Worm (Caenorhabditis elegans) whole organism, L4 larva: ENCODE results near the gene T16G1.18.

Source experiments
- F37D6.2 ChIP-seq: sonication (generic microtip); optimal IDR thresholded peaks from 2 replicates; lab custom pipeline; 2016; ENCODE audit warnings: mild to moderate bottlenecking, missing genetic modification characterization, missing compliant biosample characterization
- F49E8.2 ChIP-seq: sonication (generic microtip); optimal IDR thresholded peaks from 2 replicates; lab custom pipeline; 2016; ENCODE audit warnings: missing compliant biosample characterization, mild to moderate bottlenecking, missing genetic modification characterization, borderline replicate concordance
- T20F7.1 ChIP-seq: fragments of 200-800 bp; sonication (Bioruptor generic); optimal IDR thresholded peaks from 2 replicates; lab custom pipeline; 2018; ENCODE audit warnings: mild to moderate bottlenecking, missing genetic modification characterization, missing compliant biosample characterization
- Y105C5A.15 ChIP-seq: fragments of 200-800 bp; sonication (Bioruptor generic); IDR thresholded peaks from 2 replicates; pipeline ENCODE4 v1.3.6; 2022; ENCODE audit warnings: missing genetic modification characterization, missing compliant biosample characterization
- Y48G9A.11 ChIP-seq: fragments of 200-800 bp; sonication (Bioruptor generic); IDR thresholded peaks from 2 replicates; pipeline ENCODE4 v1.3.6; 2022; ENCODE audit warnings: missing genetic modification reagents, missing genetic modification characterization, missing compliant biosample characterization
- Y5F2A.4 ChIP-seq: fragments of 200-800 bp; sonication (Bioruptor generic); optimal IDR thresholded peaks from 2 replicates; lab custom pipeline; 2018; ENCODE audit warnings: mild to moderate bottlenecking, missing genetic modification characterization, missing compliant biosample characterization
- aha-1 ChIP-seq: fragments of 150-350 bp; peaks from one replicate; lab custom pipeline; 2014; ENCODE audit warnings: missing biosample characterization, missing genetic modification characterization
- aly-2 ChIP-seq: sonication (generic microtip); optimal IDR thresholded peaks from 2 replicates; lab custom pipeline; 2018; ENCODE audit warnings: missing biosample characterization, missing genetic modification characterization
- ceh-44 ChIP-seq: fragments of 200-800 bp; sonication (Bioruptor generic); IDR thresholded peaks from 2 replicates; pipeline ENCODE4 v1.3.6; 2022; ENCODE audit warnings: missing genetic modification reagents, missing genetic modification characterization, missing compliant biosample characterization
- ceh-62 ChIP-seq: sonication (generic microtip); optimal IDR thresholded peaks from 2 replicates; lab custom pipeline; 2017; ENCODE audit warnings: missing biosample characterization, missing genetic modification characterization
- daf-12 ChIP-seq: fragments of 150-350 bp; optimal IDR thresholded peaks from 2 replicates; lab custom pipeline; 2014; ENCODE audit warnings: missing biosample characterization, missing genetic modification reagents, missing genetic modification characterization
- daf-16 ChIP-seq, 3 experiments: sonication (generic microtip); optimal IDR thresholded peaks; 2 replicates each; lab custom pipeline; 2016 to 2017; ENCODE audit warnings: missing genetic modification characterization in 3 of 3, missing genetic modification reagents in 3 of 3, mild to moderate bottlenecking in 2 of 3, missing compliant biosample characterization in 2 of 3, missing biosample characterization in 1 of 3, moderate library complexity in 1 of 3
- dpl-1 ChIP-seq: fragments of 150-350 bp; optimal IDR thresholded peaks from 2 replicates; lab custom pipeline; 2014; ENCODE audit warnings: missing biosample characterization, missing genetic modification reagents, missing genetic modification characterization
- egl-27 ChIP-seq: sonication (generic microtip); optimal IDR thresholded peaks from 3 replicates; lab custom pipeline; 2017; ENCODE audit warnings: missing biosample characterization, missing genetic modification reagents, missing genetic modification characterization
- hif-1 ChIP-seq, 2 experiments: sonication (generic microtip); optimal IDR thresholded peaks; 2 replicates each; lab custom pipeline; 2016 to 2017; ENCODE audit warnings: missing compliant biosample characterization in 2 of 2, missing genetic modification characterization in 2 of 2, missing genetic modification reagents in 2 of 2, missing genotype in 2 of 2, mild to moderate bottlenecking in 1 of 2
- hlh-30 ChIP-seq: sonication (generic microtip); optimal IDR thresholded peaks from 2 replicates; lab custom pipeline; 2017; ENCODE audit warnings: antibody characterized with exemption, mild to moderate bottlenecking, missing genetic modification characterization, missing compliant biosample characterization; ENCODE audit not compliant: insufficient read depth
- jun-1 ChIP-seq: fragments of 150-350 bp; optimal IDR thresholded peaks from 2 replicates; lab custom pipeline; 2014; ENCODE audit warnings: missing biosample characterization, missing genetic modification reagents, missing genetic modification characterization
- lsy-2 ChIP-seq, 2 experiments: fragments of 150-350 bp in 1 of 2; sonication (generic microtip) in 1 of 2; optimal IDR thresholded peaks; 2 replicates each; lab custom pipeline; 2014 to 2017; ENCODE audit warnings: missing biosample characterization in 2 of 2, missing genetic modification characterization in 2 of 2
- madf-5 ChIP-seq, 2 experiments: fragments of 200-800 bp; sonication (Bioruptor generic); IDR thresholded peaks; 2 replicates each; pipeline ENCODE4 v1.3.6; 2022; ENCODE audit warnings: missing compliant biosample characterization in 2 of 2, missing genetic modification characterization in 2 of 2
- mes-2 ChIP-seq: sonication (generic microtip); optimal IDR thresholded peaks from 2 replicates; lab custom pipeline; 2016; ENCODE audit warnings: missing genotype, mild to moderate bottlenecking, missing genetic modification characterization, missing compliant biosample characterization; ENCODE audit not compliant: poor library complexity, severe bottlenecking
- mxl-2 ChIP-seq: fragments of 200-800 bp; sonication (Bioruptor generic); conservative IDR thresholded peaks from 2 replicates; pipeline ENCODE4 v1.3.6; 2022; ENCODE audit warnings: missing genetic modification reagents, missing genetic modification characterization, missing compliant biosample characterization
- mxl-3 ChIP-seq: fragments of 200-800 bp; sonication (Bioruptor generic); optimal IDR thresholded peaks from 2 replicates; lab custom pipeline; 2018; ENCODE audit warnings: mild to moderate bottlenecking, missing genetic modification characterization, missing compliant biosample characterization
- nhr-10 ChIP-seq: fragments of 150-350 bp; optimal IDR thresholded peaks from 2 replicates; lab custom pipeline; 2014; ENCODE audit warnings: missing biosample characterization, missing genetic modification characterization
- nhr-102 ChIP-seq: sonication (generic microtip); optimal IDR thresholded peaks from 2 replicates; lab custom pipeline; 2016; ENCODE audit warnings: mild to moderate bottlenecking, missing genetic modification characterization, moderate library complexity, missing compliant biosample characterization
- nhr-237 ChIP-seq: sonication (generic microtip); optimal IDR thresholded peaks from 2 replicates; lab custom pipeline; 2017; ENCODE audit warnings: missing biosample characterization, missing genetic modification characterization
- nhr-28 ChIP-seq: fragments of 150-350 bp; optimal IDR thresholded peaks from 2 replicates; lab custom pipeline; 2014; ENCODE audit warnings: missing biosample characterization, missing genetic modification characterization
- nhr-41 ChIP-seq: fragments of 200-800 bp; sonication (Bioruptor generic); IDR thresholded peaks from 2 replicates; pipeline ENCODE4 v1.3.6; 2022; ENCODE audit warnings: missing genetic modification reagents, missing genetic modification characterization, missing compliant biosample characterization
- nhr-42 ChIP-seq: fragments of 200-800 bp; sonication (Bioruptor generic); IDR thresholded peaks from 2 replicates; pipeline ENCODE4 v1.3.6; 2022; ENCODE audit warnings: missing genetic modification characterization, missing compliant biosample characterization
- pqm-1 ChIP-seq: sonication (generic microtip); optimal IDR thresholded peaks from 2 replicates; lab custom pipeline; 2017; ENCODE audit warnings: missing biosample characterization, missing genetic modification characterization
- sdz-12 ChIP-seq: fragments of 200-800 bp; sonication (Bioruptor generic); optimal IDR thresholded peaks from 2 replicates; lab custom pipeline; 2018; ENCODE audit warnings: mild to moderate bottlenecking, missing genetic modification characterization, missing compliant biosample characterization
- skn-1 ChIP-seq: fragments of 150-350 bp; optimal IDR thresholded peaks from 2 replicates; lab custom pipeline; 2014; ENCODE audit warnings: missing biosample characterization, missing genetic modification characterization
- snpc-1.2 ChIP-seq: fragments of 200-800 bp; sonication (Bioruptor generic); IDR thresholded peaks from 2 replicates; pipeline ENCODE4 v1.3.6; 2022; ENCODE audit warnings: missing genetic modification reagents, missing genetic modification characterization, missing compliant biosample characterization
- spr-1 ChIP-seq: sonication (generic microtip); optimal IDR thresholded peaks from 2 replicates; lab custom pipeline; 2016; ENCODE audit warnings: mild to moderate bottlenecking, missing genetic modification characterization, missing compliant biosample characterization
- unc-130 ChIP-seq: sonication (generic microtip); optimal IDR thresholded peaks from 2 replicates; lab custom pipeline; 2016; ENCODE audit warnings: missing genetic modification reagents, missing genetic modification characterization, missing compliant biosample characterization
- vab-7 ChIP-seq: fragments of 200-800 bp; sonication (Bioruptor generic); IDR thresholded peaks from 2 replicates; pipeline ENCODE4 v1.3.6; 2022; ENCODE audit warnings: missing genetic modification reagents, missing genetic modification characterization, missing compliant biosample characterization
- zfp-2 ChIP-seq: sonication (generic microtip); optimal IDR thresholded peaks from 2 replicates; lab custom pipeline; 2016; ENCODE audit warnings: mild to moderate bottlenecking, missing genetic modification characterization, missing compliant biosample characterization
- zfp-3 ChIP-seq: fragments of 200-800 bp; sonication (Bioruptor generic); conservative IDR thresholded peaks from 2 replicates; pipeline ENCODE4 v1.3.6; 2022; ENCODE audit warnings: missing genetic modification reagents, missing genetic modification characterization, missing compliant biosample characterization
- zip-11 ChIP-seq: fragments of 200-800 bp; sonication (Bioruptor generic); IDR thresholded peaks from 2 replicates; pipeline ENCODE4 v1.3.6; 2022; ENCODE audit warnings: missing genetic modification characterization, missing compliant biosample characterization
- zip-2 ChIP-seq: fragments of 150-350 bp; optimal IDR thresholded peaks from 2 replicates; lab custom pipeline; 2014; ENCODE audit warnings: missing biosample characterization, missing genetic modification characterization

T16G1.18 gene

DNA sequence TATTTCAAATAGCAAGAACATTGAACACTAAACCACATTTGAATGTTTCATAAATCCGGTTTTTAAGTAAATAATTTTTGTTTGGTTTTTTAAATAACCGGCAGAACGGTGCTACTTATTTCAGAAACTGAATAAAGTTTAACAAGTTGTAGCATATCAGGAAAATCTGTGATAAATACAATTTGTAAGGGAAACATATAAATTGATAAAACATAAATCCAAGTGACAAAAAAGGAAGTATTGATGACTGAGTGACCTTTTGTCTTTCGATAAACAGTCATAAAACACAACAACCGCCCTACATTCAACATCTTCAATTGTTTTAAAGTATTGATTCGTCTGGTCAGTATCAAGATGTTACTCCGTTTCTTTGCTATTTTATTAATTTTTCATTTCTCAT lies 44.2 kb downstream of the T16G1.18 start, which contains the start of gene far-5:
TSS of gene far-5 (plus strand) at position 301 of the 400 bp plus-strand sequence.
- no peak for TF ChIP-seq nhr-10 (tag; lab: Kevin White, UChicago)
- TF ChIP-seq nhr-237 (tag; lab: Kevin White, UChicago): no peak
- TF ChIP-seq dpl-1 (GFP tag; lab: Kevin White, UChicago): no peak
- peak; percentile 3 for TF ChIP-seq nhr-28
- no peak for TF ChIP-seq T20F7.1 (GFP tag; lab: Kevin White, UChicago)
- TF ChIP-seq snpc-1.2 (GFP tag; lab: Robert Waterston, UW): no peak
- no peak for TF ChIP-seq sdz-12 (GFP tag; lab: Kevin White, UChicago)
- TF ChIP-seq mes-2: no peak
- no peak for TF ChIP-seq ceh-44 (GFP tag; lab: Robert Waterston, UW)
- TF ChIP-seq F37D6.2 (tag; lab: Kevin White, UChicago): no peak
- no peak for TF ChIP-seq hif-1 (tag; optimal IDR thresholded peaks at IDR 0.05; lab: Kevin White, UChicago)
- no peak for TF ChIP-seq zfp-3
- no peak for TF ChIP-seq mxl-3 (GFP tag; lab: Kevin White, UChicago)
- no peak for TF ChIP-seq lsy-2 (tag; optimal IDR thresholded peaks at IDR 0.05; lab: Kevin White, UChicago)
- TF ChIP-seq vab-7: no peak
- no peak for TF ChIP-seq Y105C5A.15
- TF ChIP-seq aha-1 (tag; lab: Kevin White, UChicago): peak; percentile 48

DNA sequence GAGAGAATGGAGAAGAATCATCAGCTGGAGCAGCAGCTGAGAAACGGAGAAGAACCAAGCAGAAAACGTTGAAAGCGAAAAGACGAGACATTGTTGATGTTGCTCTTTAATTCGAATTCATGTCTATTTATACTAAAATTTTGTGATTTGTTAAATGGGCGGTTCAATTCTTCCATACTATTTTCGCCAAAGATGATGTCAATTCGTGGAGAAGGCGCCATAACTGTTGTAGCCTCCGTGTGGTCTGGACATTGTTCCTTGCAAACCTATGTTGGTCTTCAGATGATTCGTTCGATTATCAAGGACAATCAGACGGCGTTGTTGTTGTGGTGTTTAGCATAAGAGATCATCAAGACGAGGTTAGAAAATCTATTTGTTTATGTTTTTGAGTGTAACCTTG lies 46.3 kb downstream of the T16G1.18 start, which contains the start of gene far-3:
TSS of gene far-3 (minus strand) at position 101 of the 400 bp plus-strand sequence.
- TF ChIP-seq nhr-102: no peak
- no peak for TF ChIP-seq skn-1 (tag; lab: Kevin White, UChicago)
- no peak for TF ChIP-seq ceh-44 (GFP tag; lab: Robert Waterston, UW)
- no peak for TF ChIP-seq egl-27 (tag; lab: Kevin White, UChicago)
- TF ChIP-seq hlh-30 (tag; lab: Kevin White, UChicago): no peak

DNA sequence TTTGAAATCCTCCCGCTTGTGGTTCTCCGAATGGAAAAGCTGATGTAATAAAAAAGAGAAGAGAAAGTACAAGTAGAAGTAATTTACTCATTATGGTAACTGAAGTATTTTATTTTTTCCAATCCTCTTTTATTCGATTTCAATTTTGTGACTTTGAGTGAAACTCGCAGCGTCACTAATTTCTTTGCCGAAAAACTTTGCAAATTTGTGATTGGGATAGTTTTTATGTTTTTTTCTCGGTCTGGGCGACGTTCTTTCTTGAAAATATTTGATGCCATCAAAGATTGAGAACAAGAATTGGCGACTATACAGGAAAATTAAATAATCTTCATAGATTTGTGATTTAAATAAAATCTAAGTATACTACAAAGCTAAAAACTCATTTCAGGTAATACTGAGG lies 48.5 kb downstream of the T16G1.18 start, which contains the start of gene far-4:
TSS of gene far-4 (minus strand) at position 101 of the 400 bp plus-strand sequence.
- no peak for TF ChIP-seq spr-1 (tag; lab: Kevin White, UChicago)

DNA sequence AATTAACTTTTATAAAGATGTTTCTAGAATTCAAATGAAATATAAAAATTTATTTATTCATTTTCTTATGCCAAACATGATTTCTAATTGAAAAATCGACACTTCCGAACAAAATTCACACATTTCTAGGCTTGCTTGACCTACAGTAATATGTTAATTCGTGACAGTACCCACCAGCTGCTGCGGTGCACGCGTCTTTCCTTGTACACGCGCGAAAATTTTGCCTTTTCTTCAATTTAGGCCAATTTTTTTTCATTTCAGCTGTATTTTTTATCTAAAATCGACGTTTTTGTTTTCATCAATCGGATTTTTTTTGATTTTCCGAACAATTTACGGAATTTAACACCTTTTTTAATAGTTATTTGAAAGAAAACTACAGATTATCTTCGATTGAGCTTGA lies 49.0 kb downstream of the T16G1.18 start:
- TF ChIP-seq F49E8.2 (tag; lab: Kevin White, UChicago) (peak; percentile 38), ceh-62 (tag; lab: Kevin White, UChicago) (no peak), daf-16 (GFP tag; optimal IDR thresholded peaks at IDR 0.05; lab: Kevin White, UChicago) (no peak), daf-16 (tag; optimal IDR thresholded peaks at IDR 0.05; lab: Kevin White, UChicago) (no peak), aly-2 (no peak), skn-1 (tag; lab: Kevin White, UChicago) (no peak), Y5F2A.4 (GFP tag; lab: Kevin White, UChicago) (no peak), dpl-1 (GFP tag; lab: Kevin White, UChicago) (no peak), daf-12 (tag; lab: Kevin White, UChicago) (no peak), madf-5 (GFP tag; IDR thresholded peaks at IDR 0.05; lab: Robert Waterston, UW) (no peak), nhr-10 (tag; lab: Kevin White, UChicago) (no peak), zip-11 (GFP tag; lab: Robert Waterston, UW) (no peak), nhr-42 (GFP tag; lab: Robert Waterston, UW) (no peak), zfp-2 (tag; lab: Kevin White, UChicago) (no peak), pqm-1 (tag; lab: Kevin White, UChicago) (no peak), mxl-2 (GFP tag; lab: Robert Waterston, UW) (no peak), mxl-3 (GFP tag; lab: Kevin White, UChicago) (no peak), Y48G9A.11 (GFP tag; lab: Robert Waterston, UW) (peak; percentile 70), zip-2 (tag; lab: Kevin White, UChicago) (no peak), jun-1 (tag; lab: Kevin White, UChicago) (no peak), unc-130 (peak; percentile 73), nhr-41 (GFP tag; lab: Robert Waterston, UW) (no peak)
- TF ChIP-seq, all 104 proteins: peak for 3
